Fruit fly (Drosophila melanogaster): ENCODE results near the gene CG43750.
A peak's percentile ranks its signal among the peaks of the same experiment; 100 is the strongest.

CG43750 gene

DNA sequence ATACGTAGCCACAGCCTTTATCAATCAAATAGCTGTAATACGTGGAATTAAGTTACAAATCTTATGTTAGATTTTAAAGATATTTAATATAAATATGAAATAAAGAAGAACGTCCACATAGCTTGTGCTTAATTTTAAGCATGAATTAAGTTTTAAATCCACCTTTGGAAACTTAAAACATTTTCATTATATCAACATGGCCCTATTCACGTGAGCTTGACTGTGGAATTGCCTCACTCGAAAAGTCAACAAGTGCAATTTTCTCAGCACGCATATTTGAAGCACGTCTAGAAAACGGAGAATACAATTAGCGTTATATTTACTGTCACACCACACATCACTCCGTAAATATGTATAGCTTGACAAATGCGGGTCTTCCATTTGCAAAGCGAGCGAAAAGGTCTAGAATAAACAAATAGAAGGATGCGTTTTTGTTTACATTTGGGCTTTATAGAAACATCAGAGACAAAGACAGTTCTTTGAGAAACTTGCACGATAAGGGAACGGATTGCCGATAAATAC lies 26.8 kb downstream of the CG43750 start:
- TF ChIP-seq CG32121 (GFP tag; IDR thresholded peaks at IDR 0.05) (peak; percentile 97), CG17806 (tag; optimal IDR thresholded peaks at IDR 0.05) (peak; percentile 97), CG12605 (GFP tag; IDR thresholded peaks at IDR 0.05) (peak; percentile 94), CG14655 (GFP tag; optimal IDR thresholded peaks at IDR 0.05) (peak; percentile 97), Pif1A (GFP tag; optimal IDR thresholded peaks at IDR 0.05) (peak; percentile 95), gl (tag; optimal IDR thresholded peaks at IDR 0.05) (peak; percentile 94), CG13204 (GFP tag; optimal IDR thresholded peaks at IDR 0.05) (peak; percentile 92), CG34367 (tag; optimal IDR thresholded peaks at IDR 0.05) (peak; percentile 96), Ets98B (GFP tag; IDR thresholded peaks at IDR 0.05) (peak; percentile 96), fd96Ca (GFP tag; IDR thresholded peaks at IDR 0.05) (peak; percentile 91), EcR (GFP tag; optimal IDR thresholded peaks at IDR 0.05) (peak; percentile 45), CG8159 (tag; optimal IDR thresholded peaks at IDR 0.05) (peak; percentile 98), CG8301 (tag; optimal IDR thresholded peaks at IDR 0.05) (peak; percentile 97), rn (GFP tag; IDR thresholded peaks at IDR 0.05) (peak; percentile 90), Pif1B (GFP tag; optimal IDR thresholded peaks at IDR 0.05) (peak; percentile 94), CG15710 (tag; optimal IDR thresholded peaks at IDR 0.05) (peak; percentile 95), CG10348 (GFP tag; IDR thresholded peaks at IDR 0.05) (peak; percentile 67), CG9948 (tag; optimal IDR thresholded peaks at IDR 0.05) (peak; percentile 96), Snoo (tag; optimal IDR thresholded peaks at IDR 0.05) (peak; percentile 95), D1 (tag; optimal IDR thresholded peaks at IDR 0.05) (peak; percentile 97), CG4496 (GFP tag; IDR thresholded peaks at IDR 0.05) (peak; percentile 98)

DNA sequence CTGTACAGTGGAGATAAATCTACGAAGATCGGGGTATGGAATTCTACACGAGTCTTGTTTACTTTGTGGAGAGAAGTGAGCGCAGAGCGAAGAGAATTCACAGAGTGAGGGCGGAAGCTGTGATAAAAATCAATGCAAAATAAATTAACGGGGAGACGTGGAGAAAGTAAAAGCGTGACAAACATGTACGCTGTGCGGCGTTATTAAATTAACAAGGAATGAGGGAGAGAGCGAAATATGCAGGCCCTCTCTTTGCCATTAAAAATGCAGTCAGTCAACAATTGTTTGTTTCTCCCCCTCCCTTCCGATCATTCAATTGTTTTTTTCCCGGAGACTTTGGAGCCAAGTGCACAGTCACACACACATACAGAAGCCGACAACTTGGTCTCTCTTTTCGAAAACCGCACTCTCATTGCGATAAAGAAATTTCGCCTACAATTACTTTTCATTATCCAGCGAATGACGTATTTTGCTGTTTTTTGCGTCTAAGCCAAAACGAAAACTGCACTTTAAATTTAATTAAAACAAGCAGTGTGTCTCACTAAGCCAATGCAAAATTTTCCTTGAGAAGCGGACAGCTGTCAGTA lies 27.6 kb downstream of the CG43750 start:
- TF ChIP-seq CG4496 (GFP tag; IDR thresholded peaks at IDR 0.05) (peak; percentile 78; the same call in 2 of the 3 replicates), CG8159 (tag; optimal IDR thresholded peaks at IDR 0.05) (no peak), CG14655 (GFP tag; optimal IDR thresholded peaks at IDR 0.05) (no peak), D1 (tag; optimal IDR thresholded peaks at IDR 0.05) (no peak), Ets98B (GFP tag; IDR thresholded peaks at IDR 0.05) (peak; percentile 61; the same call in 1 of the 2 replicates), gl (tag; optimal IDR thresholded peaks at IDR 0.05) (peak; percentile 49), CG8301 (tag; optimal IDR thresholded peaks at IDR 0.05) (peak; percentile 23), CG13204 (GFP tag; optimal IDR thresholded peaks at IDR 0.05) (peak; percentile 73), CG12605 (GFP tag; IDR thresholded peaks at IDR 0.05) (peak; percentile 70), Snoo (tag; optimal IDR thresholded peaks at IDR 0.05) (peak; percentile 18), Pif1B (GFP tag; optimal IDR thresholded peaks at IDR 0.05) (peak; percentile 20)

- TF ChIP-seq D1 (tag; optimal IDR thresholded peaks at IDR 0.05) (no peak), Ets98B (GFP tag; IDR thresholded peaks at IDR 0.05) (no peak), CG34367 (tag; optimal IDR thresholded peaks at IDR 0.05) (no peak), fd96Ca (GFP tag; IDR thresholded peaks at IDR 0.05) (no peak), CG4496 (GFP tag; IDR thresholded peaks at IDR 0.05) (no peak), CG9948 (tag; optimal IDR thresholded peaks at IDR 0.05) (no peak), Pif1B (GFP tag; optimal IDR thresholded peaks at IDR 0.05) (no peak), CG12605 (GFP tag; IDR thresholded peaks at IDR 0.05) (no peak), EcR (GFP tag; optimal IDR thresholded peaks at IDR 0.05) (no peak), rn (GFP tag; IDR thresholded peaks at IDR 0.05) (no peak), CG17806 (tag; optimal IDR thresholded peaks at IDR 0.05) (no peak), CG15710 (tag; optimal IDR thresholded peaks at IDR 0.05) (no peak), gl (tag; optimal IDR thresholded peaks at IDR 0.05) (no peak), CG32121 (GFP tag; IDR thresholded peaks at IDR 0.05) (no peak), CG10348 (GFP tag; IDR thresholded peaks at IDR 0.05) (no peak), CG8159 (tag; optimal IDR thresholded peaks at IDR 0.05) (no peak), CG14655 (GFP tag; optimal IDR thresholded peaks at IDR 0.05) (no peak), CG13204 (GFP tag; optimal IDR thresholded peaks at IDR 0.05) (no peak)
Observed at dm6 chr2L:2361893-2362807, 28.3 kb downstream of the CG43750 start.

dm6 chr2L:2357228-2357656 lies 33.2 kb downstream of the CG43750 start, which contains the start of gene CG9967:
TSS of gene CG9967 (minus strand) at chr2L:2357356.
- TF ChIP-seq fd96Ca (GFP tag; IDR thresholded peaks at IDR 0.05): no peak
- no peak for TF ChIP-seq CG12605 (GFP tag; IDR thresholded peaks at IDR 0.05)
- no peak for TF ChIP-seq EcR (GFP tag; optimal IDR thresholded peaks at IDR 0.05)
- no peak for TF ChIP-seq CG8159 (tag; optimal IDR thresholded peaks at IDR 0.05)
- TF ChIP-seq CG10348 (GFP tag; IDR thresholded peaks at IDR 0.05): no peak
- TF ChIP-seq CG15710 (tag; optimal IDR thresholded peaks at IDR 0.05): no peak
- no peak for TF ChIP-seq gl (tag; optimal IDR thresholded peaks at IDR 0.05)
- no peak for TF ChIP-seq CG13204 (GFP tag; optimal IDR thresholded peaks at IDR 0.05)

DNA sequence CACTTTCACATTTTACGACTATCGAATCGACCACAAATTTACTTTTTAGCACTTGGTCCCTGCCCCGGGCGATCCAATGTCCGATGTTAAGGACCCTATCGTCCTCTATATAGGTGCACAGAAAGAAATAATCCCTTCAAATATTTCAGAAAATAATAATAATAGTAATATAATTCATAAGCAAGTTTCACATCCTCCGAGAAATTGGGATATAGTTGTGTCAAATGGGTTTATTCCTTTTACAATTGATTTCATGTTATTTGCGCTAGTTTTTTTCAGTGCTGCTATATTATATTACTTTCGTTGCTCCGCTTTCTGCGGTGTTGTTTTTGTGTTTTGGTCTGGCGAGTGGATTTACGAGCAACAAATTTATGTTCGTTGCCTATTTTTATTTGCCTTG lies 42.0 kb downstream of the CG43750 start:
- TF ChIP-seq CG34367 (tag; optimal IDR thresholded peaks at IDR 0.05): no peak
- TF ChIP-seq fd96Ca (GFP tag; IDR thresholded peaks at IDR 0.05): no peak
- TF ChIP-seq rn (GFP tag; IDR thresholded peaks at IDR 0.05): no peak
- TF ChIP-seq CG14655 (GFP tag; optimal IDR thresholded peaks at IDR 0.05): no peak
- TF ChIP-seq CG32121 (GFP tag; IDR thresholded peaks at IDR 0.05): no peak
- no peak for TF ChIP-seq Snoo (tag; optimal IDR thresholded peaks at IDR 0.05)
